Fruit fly (Drosophila melanogaster): ENCODE results near the gene CG9926.
A peak's percentile ranks its signal among the peaks of the same experiment; 100 is the strongest.

The CG9926 gene

DNA sequence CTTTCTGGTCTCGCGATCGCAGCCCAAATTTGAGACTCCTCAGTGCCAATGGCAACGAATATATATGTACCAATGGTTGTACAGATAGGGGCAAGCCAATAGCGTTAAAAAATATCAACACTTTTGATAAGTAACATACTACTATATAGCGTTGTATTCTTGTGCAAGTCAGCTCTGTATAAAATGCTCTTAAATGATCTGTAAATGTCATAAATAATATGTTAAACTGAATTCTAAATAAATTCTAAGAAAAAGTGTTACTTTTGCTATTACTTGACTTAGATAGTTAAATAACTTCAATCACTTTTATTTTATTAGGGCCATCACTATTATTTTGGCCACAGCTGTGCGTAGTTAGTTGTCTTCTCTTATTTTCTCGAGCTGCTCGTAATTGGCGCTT is 16.3 kb downstream of the CG9926 start:
- TF ChIP-seq CG15710 (tag; optimal IDR thresholded peaks at IDR 0.05) (peak; percentile 72), CG32121 (GFP tag; IDR thresholded peaks at IDR 0.05) (no peak), gl (tag; optimal IDR thresholded peaks at IDR 0.05) (no peak), CG34367 (tag; optimal IDR thresholded peaks at IDR 0.05) (peak; percentile 46), CG10348 (GFP tag; IDR thresholded peaks at IDR 0.05) (no peak), Snoo (tag; optimal IDR thresholded peaks at IDR 0.05) (peak; percentile 30), rn (GFP tag; IDR thresholded peaks at IDR 0.05) (no peak), D1 (tag; optimal IDR thresholded peaks at IDR 0.05) (no peak), CG9948 (tag; optimal IDR thresholded peaks at IDR 0.05) (peak; percentile 65), CG8159 (tag; optimal IDR thresholded peaks at IDR 0.05) (peak; percentile 50), Pif1A (GFP tag; optimal IDR thresholded peaks at IDR 0.05) (peak; percentile 54), CG17806 (tag; optimal IDR thresholded peaks at IDR 0.05) (peak; percentile 11), CG14655 (GFP tag; optimal IDR thresholded peaks at IDR 0.05) (peak; percentile 19), CG8301 (tag; optimal IDR thresholded peaks at IDR 0.05) (peak; percentile 12), CG12605 (GFP tag; IDR thresholded peaks at IDR 0.05) (no peak), CG13204 (GFP tag; optimal IDR thresholded peaks at IDR 0.05) (no peak), Pif1B (GFP tag; optimal IDR thresholded peaks at IDR 0.05) (peak; percentile 36), Ets98B (GFP tag; IDR thresholded peaks at IDR 0.05) (no peak)

DNA sequence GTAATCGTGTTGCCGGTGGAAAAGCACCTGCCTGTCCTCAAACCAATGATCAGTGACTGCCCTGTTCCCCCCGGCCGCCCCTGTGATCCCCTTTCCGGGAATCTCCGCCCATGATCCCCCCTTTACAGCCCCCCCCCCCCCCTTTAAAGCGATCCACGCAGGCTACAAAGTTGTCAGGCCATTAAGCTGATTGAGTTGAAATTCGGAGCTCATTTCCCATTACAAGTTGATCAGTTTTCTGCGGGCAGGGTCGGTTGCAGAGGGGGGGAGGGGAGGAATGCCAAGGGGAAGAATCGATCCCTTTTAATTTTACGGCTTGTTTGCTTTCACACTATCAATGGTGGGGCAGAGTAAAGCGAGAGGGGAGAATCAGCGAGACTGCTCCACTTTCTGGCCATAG is 17.0 kb downstream of the CG9926 start:
- no peak for TF ChIP-seq CG8159 (tag; optimal IDR thresholded peaks at IDR 0.05)

DNA sequence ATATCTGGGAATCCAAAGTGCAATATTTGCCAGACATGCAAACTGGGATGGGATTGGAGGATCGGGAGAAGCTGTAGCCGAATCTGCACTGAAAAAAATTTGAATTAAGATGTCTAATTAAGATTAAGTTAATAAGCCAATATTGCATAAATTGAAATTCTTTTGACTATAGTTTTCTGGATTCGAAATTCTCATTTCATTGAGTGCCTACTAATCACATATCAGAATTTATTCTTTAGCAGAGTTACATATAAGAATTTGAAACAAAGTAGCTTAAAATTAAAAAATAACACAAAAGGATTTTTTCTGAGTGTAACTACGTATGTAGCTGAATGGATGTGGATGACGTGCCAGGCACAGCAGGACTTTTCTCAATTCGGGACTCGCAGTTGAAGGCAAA is 19.1 kb downstream of the CG9926 start:
- TF ChIP-seq CG4496 (GFP tag; IDR thresholded peaks at IDR 0.05) (no peak), CG32121 (GFP tag; IDR thresholded peaks at IDR 0.05) (no peak), CG9948 (tag; optimal IDR thresholded peaks at IDR 0.05) (peak; percentile 52), CG8159 (tag; optimal IDR thresholded peaks at IDR 0.05) (peak; percentile 30), Ets98B (GFP tag; IDR thresholded peaks at IDR 0.05) (no peak), Pif1B (GFP tag; optimal IDR thresholded peaks at IDR 0.05) (no peak), CG12605 (GFP tag; IDR thresholded peaks at IDR 0.05) (no peak), CG14655 (GFP tag; optimal IDR thresholded peaks at IDR 0.05) (peak; percentile 0), fd96Ca (GFP tag; IDR thresholded peaks at IDR 0.05) (no peak), CG15710 (tag; optimal IDR thresholded peaks at IDR 0.05) (peak; percentile 28)

DNA sequence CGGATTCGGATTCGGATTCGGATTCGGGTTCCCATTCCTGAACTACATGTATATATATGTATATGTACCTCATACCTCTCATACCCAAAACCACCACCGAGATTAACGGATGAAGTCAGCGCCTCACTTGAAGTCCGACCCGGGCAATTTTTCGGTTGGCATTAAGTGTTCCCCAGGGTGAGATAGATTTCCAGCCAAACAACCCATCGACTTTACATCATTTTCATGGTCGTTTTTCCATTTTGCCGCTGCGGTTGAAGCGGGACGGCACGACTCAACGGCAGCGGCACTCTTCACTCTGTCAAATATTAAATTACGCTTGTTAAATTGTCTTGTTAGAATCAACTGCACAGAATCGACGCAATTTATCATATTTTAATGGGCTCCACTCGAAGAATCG is 20.7 kb downstream of the CG9926 start:
- TF ChIP-seq CG12605 (GFP tag; IDR thresholded peaks at IDR 0.05) (no peak), CG32121 (GFP tag; IDR thresholded peaks at IDR 0.05) (no peak), EcR (GFP tag; optimal IDR thresholded peaks at IDR 0.05) (no peak), CG34367 (tag; optimal IDR thresholded peaks at IDR 0.05) (no peak)

DNA sequence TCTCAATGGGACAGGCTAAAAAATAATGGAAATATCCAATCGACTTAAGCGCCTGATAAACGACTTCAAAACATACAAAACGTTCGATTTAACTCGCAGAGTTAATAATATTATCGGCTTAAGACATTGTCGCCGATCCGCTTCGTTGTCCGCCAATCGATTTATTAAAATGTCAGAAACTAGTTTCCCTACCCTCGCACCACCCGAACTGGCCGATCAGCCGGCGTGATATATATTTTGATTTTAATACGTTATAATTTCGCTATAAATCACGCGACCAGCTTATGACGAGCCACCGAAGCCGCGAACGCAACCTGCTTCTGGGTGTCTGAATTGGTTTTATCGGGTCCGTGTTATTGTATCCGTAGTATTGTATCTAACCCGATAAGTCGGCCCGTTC is 23.4 kb downstream of the CG9926 start:
- TF ChIP-seq CG17806 (tag; optimal IDR thresholded peaks at IDR 0.05) = no peak
- TF ChIP-seq CG10348 (GFP tag; IDR thresholded peaks at IDR 0.05) = no peak
- TF ChIP-seq CG8159 (tag; optimal IDR thresholded peaks at IDR 0.05) = no peak
- TF ChIP-seq Snoo (tag; optimal IDR thresholded peaks at IDR 0.05) = no peak
- TF ChIP-seq CG14655 (GFP tag; optimal IDR thresholded peaks at IDR 0.05) = no peak
- no peak for TF ChIP-seq Ets98B (GFP tag; IDR thresholded peaks at IDR 0.05)
- no peak for TF ChIP-seq CG34367 (tag; optimal IDR thresholded peaks at IDR 0.05)

DNA sequence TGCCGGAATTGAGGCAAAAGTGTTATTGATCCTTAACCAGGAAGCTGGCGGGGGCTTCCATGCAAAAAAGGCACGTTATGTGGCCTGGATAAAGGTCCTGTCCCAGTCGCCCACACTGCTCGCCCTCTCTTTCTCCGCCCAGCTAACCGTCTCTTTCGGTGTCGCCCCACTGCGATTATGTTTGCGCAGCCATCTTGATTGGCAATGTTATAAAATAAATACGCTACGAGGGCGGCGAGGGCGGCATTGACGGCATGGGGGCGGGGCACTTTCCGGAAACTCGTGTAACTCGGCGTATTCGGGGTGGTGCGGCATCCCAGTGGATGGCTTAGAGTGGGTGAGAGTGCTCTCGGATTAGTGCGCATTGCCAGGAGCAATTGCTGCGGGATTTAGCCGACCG is 27.3 kb downstream of the CG9926 start:
- TF ChIP-seq D1 (tag; optimal IDR thresholded peaks at IDR 0.05) (no peak), CG32121 (GFP tag; IDR thresholded peaks at IDR 0.05) (no peak), CG34367 (tag; optimal IDR thresholded peaks at IDR 0.05) (no peak), CG13204 (GFP tag; optimal IDR thresholded peaks at IDR 0.05) (no peak), CG15710 (tag; optimal IDR thresholded peaks at IDR 0.05) (no peak), rn (GFP tag; IDR thresholded peaks at IDR 0.05) (no peak), CG8159 (tag; optimal IDR thresholded peaks at IDR 0.05) (no peak), Pif1B (GFP tag; optimal IDR thresholded peaks at IDR 0.05) (no peak), CG12605 (GFP tag; IDR thresholded peaks at IDR 0.05) (no peak), CG9948 (tag; optimal IDR thresholded peaks at IDR 0.05) (no peak), CG14655 (GFP tag; optimal IDR thresholded peaks at IDR 0.05) (no peak), gl (tag; optimal IDR thresholded peaks at IDR 0.05) (no peak), EcR (GFP tag; optimal IDR thresholded peaks at IDR 0.05) (no peak), CG10348 (GFP tag; IDR thresholded peaks at IDR 0.05) (no peak)

DNA sequence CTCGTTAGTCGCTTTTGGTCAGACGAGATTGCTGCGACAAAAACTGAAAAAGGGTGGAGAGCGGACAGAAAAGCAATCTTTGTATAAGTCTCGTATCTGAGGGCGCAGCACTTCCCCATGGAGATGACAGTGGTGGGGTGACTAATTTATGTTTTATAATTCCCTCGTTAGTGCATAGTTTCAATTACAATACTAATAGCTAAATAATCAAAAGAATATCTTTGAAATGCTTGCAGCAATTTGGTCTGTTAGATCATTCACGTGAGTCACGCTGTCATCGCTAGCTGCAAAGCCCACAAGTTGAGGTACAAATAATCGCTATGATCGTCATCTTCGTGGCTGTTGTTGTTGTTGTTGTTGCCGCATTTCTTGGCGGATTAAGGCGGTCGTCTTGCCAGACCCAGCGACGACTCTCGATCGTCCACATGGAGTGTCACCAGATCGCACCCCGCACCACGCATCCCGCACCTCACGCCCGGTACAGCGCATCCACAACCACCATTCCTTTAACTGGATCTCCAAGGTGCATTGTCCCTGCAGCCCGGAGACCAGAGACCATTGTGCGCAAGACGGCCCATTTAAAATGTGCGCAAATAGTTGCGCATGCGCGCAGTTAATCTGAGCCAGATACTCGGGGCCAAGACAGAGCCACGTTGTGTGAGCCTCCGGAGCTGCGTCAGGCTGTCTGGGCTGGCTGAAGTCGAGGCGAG is 29.0 kb downstream of the CG9926 start:
- TF ChIP-seq fd96Ca (GFP tag; IDR thresholded peaks at IDR 0.05) = peak; percentile 84
- TF ChIP-seq CG4496 (GFP tag; IDR thresholded peaks at IDR 0.05) = peak; percentile 71
- TF ChIP-seq CG8301 (tag; optimal IDR thresholded peaks at IDR 0.05) = peak; percentile 73
- TF ChIP-seq CG10348 (GFP tag; IDR thresholded peaks at IDR 0.05) = no peak
- peak; percentile 44; the same call in 1 of the 2 replicates for TF ChIP-seq CG12605 (GFP tag; IDR thresholded peaks at IDR 0.05)
- peak; percentile 76 for TF ChIP-seq CG34367 (tag; optimal IDR thresholded peaks at IDR 0.05)
- TF ChIP-seq Ets98B (GFP tag; IDR thresholded peaks at IDR 0.05) = peak; percentile 54; the same call in 1 of the 2 replicates
- peak; percentile 73 for TF ChIP-seq CG9948 (tag; optimal IDR thresholded peaks at IDR 0.05)
- TF ChIP-seq CG14655 (GFP tag; optimal IDR thresholded peaks at IDR 0.05) = peak; percentile 82
- peak; percentile 88 for TF ChIP-seq CG17806 (tag; optimal IDR thresholded peaks at IDR 0.05)
- peak; percentile 83 for TF ChIP-seq gl (tag; optimal IDR thresholded peaks at IDR 0.05)
- peak; percentile 85 for TF ChIP-seq CG15710 (tag; optimal IDR thresholded peaks at IDR 0.05)
- no peak for TF ChIP-seq CG32121 (GFP tag; IDR thresholded peaks at IDR 0.05)
- TF ChIP-seq CG13204 (GFP tag; optimal IDR thresholded peaks at IDR 0.05) = peak; percentile 66
- TF ChIP-seq Pif1B (GFP tag; optimal IDR thresholded peaks at IDR 0.05) = peak; percentile 74
- TF ChIP-seq rn (GFP tag; IDR thresholded peaks at IDR 0.05) = no peak
- TF ChIP-seq EcR (GFP tag; optimal IDR thresholded peaks at IDR 0.05) = peak; percentile 91
- peak; percentile 47 for TF ChIP-seq Pif1A (GFP tag; optimal IDR thresholded peaks at IDR 0.05)
- TF ChIP-seq Snoo (tag; optimal IDR thresholded peaks at IDR 0.05) = peak; percentile 69
- TF ChIP-seq D1 (tag; optimal IDR thresholded peaks at IDR 0.05) = peak; percentile 4
- TF ChIP-seq CG8159 (tag; optimal IDR thresholded peaks at IDR 0.05) = peak; percentile 90
